Fruit fly (Drosophila melanogaster) whole organism: ENCODE measurements around the gene Prat2.
A peak's percentile ranks its signal among the peaks of the same experiment; 100 is the strongest.

Source experiments
- CG8478 ChIP-seq: fragments of >200 bp; optimal IDR thresholded peaks from 2 replicates; lab custom pipeline; 2018; ENCODE audit warnings: inconsistent platforms
- Dll ChIP-seq: fragments of >200 bp; optimal IDR thresholded peaks from 2 replicates; lab custom pipeline; 2017
- EcR ChIP-seq, 2 experiments: fragments of >200 bp; optimal IDR thresholded peaks; 2 replicates each; lab custom pipeline; 2017; ENCODE audit warnings: missing biosample characterization in 2 of 2, missing genetic modification characterization in 2 of 2, missing genetic modification reagents in 2 of 2
- pan ChIP-seq: fragments of >200 bp; optimal IDR thresholded peaks from 2 replicates; lab custom pipeline; 2017
- psq ChIP-seq: fragments of >200 bp; optimal IDR thresholded peaks from 2 replicates; lab custom pipeline; 2017
- usp ChIP-seq: fragments of >200 bp; optimal IDR thresholded peaks from 2 replicates; lab custom pipeline; 2017; ENCODE audit warnings: missing biosample characterization, missing genetic modification characterization, mixed read lengths

Prat2 gene

dm6 chr3L:6914776-6915175 lies at the start of gene Prat2:
TSS of gene Prat2 (minus strand) at chr3L:6914876.
- TF ChIP-seq usp (GFP tag; lab: Kevin White, UChicago) (no peak), Dll (no peak), pan (lab: Kevin White, UChicago) (no peak), EcR (GFP tag; optimal IDR thresholded peaks at IDR 0.05; lab: Kevin White, UChicago) (no peak), psq (lab: Kevin White, UChicago) (no peak), CG8478 (lab: Kevin White, UChicago) (no peak)

DNA sequence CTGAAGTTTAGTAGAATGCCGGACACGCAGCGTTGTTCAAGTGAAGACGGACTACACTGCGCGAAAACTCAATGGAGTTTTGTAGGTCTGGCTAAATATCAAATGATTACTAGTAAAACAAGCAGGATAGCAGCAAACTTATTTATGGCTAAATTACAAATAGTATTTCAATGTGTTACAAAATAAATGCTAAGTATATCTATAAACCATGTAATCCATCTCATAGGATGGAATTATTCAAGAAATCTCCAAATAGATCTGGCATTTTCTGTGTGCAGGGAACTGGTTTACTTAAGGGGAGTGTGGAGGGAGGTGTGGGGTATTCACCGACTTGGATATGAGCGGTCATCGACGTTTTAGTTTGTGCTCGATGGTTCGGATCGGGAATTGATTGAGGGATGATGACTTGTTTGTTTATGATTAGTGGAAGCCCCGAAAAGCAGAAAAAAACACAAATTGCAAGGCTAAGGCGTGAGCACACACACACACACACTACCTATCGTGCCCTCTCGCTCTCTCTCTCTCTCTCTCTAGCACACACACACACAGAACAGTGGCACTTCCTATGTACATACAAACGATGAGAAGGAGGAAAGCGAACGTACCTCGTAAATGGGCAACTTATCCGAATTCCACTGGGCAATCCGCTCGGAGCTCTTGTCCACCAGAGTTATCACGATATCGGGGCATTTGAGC lies 49.3 kb upstream of the Prat2 start:
- TF ChIP-seq psq (lab: Kevin White, UChicago) = peak; percentile 1
- no peak for TF ChIP-seq EcR (GFP tag; optimal IDR thresholded peaks at IDR 0.05; lab: Kevin White, UChicago)

DNA sequence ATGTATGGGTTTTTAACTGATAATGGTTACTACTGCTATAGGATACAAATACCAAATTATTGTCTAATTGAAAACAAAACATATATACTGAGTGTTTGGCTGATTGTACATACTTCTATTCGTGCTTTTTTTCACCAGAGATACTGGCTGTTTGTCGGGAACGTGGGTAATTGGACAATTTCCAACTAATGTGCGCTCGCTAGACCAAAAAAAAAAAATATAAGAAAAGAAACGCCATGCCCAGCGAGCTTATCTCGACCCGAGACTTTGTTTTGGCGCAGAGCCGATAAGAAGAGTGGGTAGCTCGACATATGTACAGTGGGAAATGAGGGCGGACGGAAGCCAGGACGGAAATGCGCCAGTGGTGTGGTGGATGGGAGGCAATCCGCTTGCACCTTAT lies 48.5 kb upstream of the Prat2 start:
- no peak for TF ChIP-seq EcR (GFP tag; optimal IDR thresholded peaks at IDR 0.05; lab: Kevin White, UChicago)

- no peak for TF ChIP-seq CG8478 (lab: Kevin White, UChicago)
- TF ChIP-seq EcR (GFP tag; optimal IDR thresholded peaks at IDR 0.05; lab: Kevin White, UChicago) = no peak
- no peak for TF ChIP-seq Dll
- TF ChIP-seq pan (lab: Kevin White, UChicago) = no peak
- no peak for TF ChIP-seq usp (GFP tag; lab: Kevin White, UChicago)
- TF ChIP-seq psq (lab: Kevin White, UChicago) = no peak
Measured at dm6 chr3L:6961992-6962570, 47.4 kb upstream of the Prat2 start.

dm6 chr3L:6957753-6958420 lies 43.2 kb upstream of the Prat2 start, which contains the start of the genes Uqcc1 and Surf1:
TSS of gene Uqcc1 (minus strand) at chr3L:6958108.
TSS of gene Surf1 (plus strand) at chr3L:6958346.
- TF ChIP-seq EcR (GFP tag; optimal IDR thresholded peaks at IDR 0.05; lab: Kevin White, UChicago) = no peak
- no peak for TF ChIP-seq psq (lab: Kevin White, UChicago)
- TF ChIP-seq Dll = no peak
- no peak for TF ChIP-seq pan (lab: Kevin White, UChicago)
- TF ChIP-seq usp (GFP tag; lab: Kevin White, UChicago) = no peak
- TF ChIP-seq CG8478 (lab: Kevin White, UChicago) = no peak

- TF ChIP-seq pan (lab: Kevin White, UChicago) (no peak), EcR (GFP tag; optimal IDR thresholded peaks at IDR 0.05; lab: Kevin White, UChicago) (no peak)
Measured at dm6 chr3L:6955254-6956229, 40.9 kb upstream of the Prat2 start, which contains the start of the genes CG10077 and CG9948. TSS of gene CG10077 (minus strand) at chr3L:6955904. TSS of gene CG9948 (plus strand) at chr3L:6955991.

- no peak for TF ChIP-seq Dll
Measured at dm6 chr3L:6947188-6947971, 32.7 kb upstream of the Prat2 start.

DNA sequence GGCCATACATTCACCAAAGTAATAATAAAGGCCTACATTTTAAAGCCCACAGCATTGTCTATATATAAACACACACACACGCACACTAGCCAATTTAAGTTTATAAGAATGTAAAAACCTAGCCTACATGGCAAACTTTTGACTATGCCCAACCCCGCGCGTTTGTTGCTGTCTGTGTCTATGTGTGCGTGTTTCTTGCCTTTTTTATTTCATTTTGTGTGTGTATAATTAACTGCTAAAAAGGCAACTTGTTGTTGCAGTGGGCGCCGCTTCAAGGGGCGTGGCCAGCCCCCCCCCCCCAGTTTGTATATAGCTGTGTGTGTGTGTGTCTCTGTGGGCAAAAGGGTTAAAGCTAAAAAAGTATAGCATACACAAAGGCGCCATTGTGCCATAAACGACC lies 30.7 kb upstream of the Prat2 start:
- TF ChIP-seq CG8478 (lab: Kevin White, UChicago) (no peak), usp (GFP tag; lab: Kevin White, UChicago) (no peak), Dll (no peak), EcR (GFP tag; optimal IDR thresholded peaks at IDR 0.05; lab: Kevin White, UChicago) (no peak), pan (lab: Kevin White, UChicago) (no peak), psq (lab: Kevin White, UChicago) (no peak)

dm6 chr3L:6943948-6944319 lies 29.3 kb upstream of the Prat2 start:
- no peak for TF ChIP-seq pan (lab: Kevin White, UChicago)
- TF ChIP-seq usp (GFP tag; lab: Kevin White, UChicago) = no peak
- no peak for TF ChIP-seq Dll
- TF ChIP-seq EcR (GFP tag; optimal IDR thresholded peaks at IDR 0.05; lab: Kevin White, UChicago) = no peak
- no peak for TF ChIP-seq psq (lab: Kevin White, UChicago)
- TF ChIP-seq CG8478 (lab: Kevin White, UChicago) = no peak

- TF ChIP-seq CG8478 (lab: Kevin White, UChicago) (no peak), Dll (peak; percentile 80)
Measured at dm6 chr3L:6943204-6943947, 28.7 kb upstream of the Prat2 start.

DNA sequence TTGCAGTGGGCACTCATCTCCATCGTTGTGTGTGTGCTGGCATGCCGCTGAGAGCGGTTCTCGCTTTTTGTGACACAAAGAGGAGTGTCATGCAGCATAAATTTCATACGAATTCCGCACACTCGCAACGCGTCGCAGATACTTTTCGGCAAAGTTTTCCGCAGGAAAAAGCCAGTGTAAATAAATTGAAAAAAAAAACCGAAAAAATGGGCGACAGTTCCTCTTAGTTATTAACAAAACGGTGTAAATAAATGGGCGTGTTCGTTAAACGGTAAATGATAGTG lies 28.1 kb upstream of the Prat2 start, which contains the start of gene tow:
tow (plus strand) TSS at position 26 of the 284 bp plus-strand sequence.
- TF ChIP-seq psq (lab: Kevin White, UChicago) (no peak), pan (lab: Kevin White, UChicago) (no peak), CG8478 (lab: Kevin White, UChicago) (no peak), Dll (no peak), EcR (GFP tag; optimal IDR thresholded peaks at IDR 0.05; lab: Kevin White, UChicago) (no peak), usp (GFP tag; lab: Kevin White, UChicago) (no peak)
